Worm (Caenorhabditis elegans): ENCODE data around the gene C38H2.3.

Gene C38H2.3

ce11 chrIII:10379632-10380031, 6.7 kb downstream of the C38H2.3 start:
- TF ChIP-seq nhr-2 (tag; optimal IDR thresholded peaks at IDR 0.05) (no peak), pha-4 (tag; optimal IDR thresholded peaks at IDR 0.05) (no peak), flh-1 (GFP tag; optimal IDR thresholded peaks at IDR 0.05) (no peak), drap-1 (GFP tag; optimal IDR thresholded peaks at IDR 0.05) (no peak), bed-3 (GFP tag; optimal IDR thresholded peaks at IDR 0.05) (no peak), ceh-43 (GFP tag; optimal IDR thresholded peaks at IDR 0.05) (no peak), zip-8 (tag; optimal IDR thresholded peaks at IDR 0.05) (no peak), lsy-2 (tag; optimal IDR thresholded peaks at IDR 0.05) (no peak), ceh-39 (tag; optimal IDR thresholded peaks at IDR 0.05) (no peak), mep-1 (tag; optimal IDR thresholded peaks at IDR 0.05) (no peak), sem-2 (GFP tag; optimal IDR thresholded peaks at IDR 0.05) (no peak), sptf-1 (tag; optimal IDR thresholded peaks at IDR 0.05) (no peak), snpc-4 (tag; optimal IDR thresholded peaks at IDR 0.05) (no peak)

- TF ChIP-seq M03D4.4 (tag; optimal IDR thresholded peaks at IDR 0.05) (no peak), cnd-1 (tag; optimal IDR thresholded peaks at IDR 0.05) (no peak), ces-1 (GFP tag; optimal IDR thresholded peaks at IDR 0.05) (no peak), lsy-2 (tag; optimal IDR thresholded peaks at IDR 0.05) (no peak), tbx-8 (GFP tag; optimal IDR thresholded peaks at IDR 0.05) (no peak), lin-32 (GFP tag; optimal IDR thresholded peaks at IDR 0.05) (no peak), sem-2 (GFP tag; optimal IDR thresholded peaks at IDR 0.05) (no peak), snpc-4 (tag; optimal IDR thresholded peaks at IDR 0.05) (no peak), ham-2 (GFP tag; optimal IDR thresholded peaks at IDR 0.05) (no peak), blmp-1 (tag; optimal IDR thresholded peaks at IDR 0.05) (no peak), mep-1 (tag; optimal IDR thresholded peaks at IDR 0.05) (no peak), unc-39 (tag; optimal IDR thresholded peaks at IDR 0.05) (no peak)
Measured at ce11 chrIII:10378899-10379298, 7.5 kb downstream of the C38H2.3 start.

ce11 chrIII:10376041-10376440, 10.3 kb downstream of the C38H2.3 start:
- no peak for TF ChIP-seq M03D4.4 (tag; optimal IDR thresholded peaks at IDR 0.05)
- no peak for TF ChIP-seq nhr-76 (tag; optimal IDR thresholded peaks at IDR 0.05)
- TF ChIP-seq ham-2 (GFP tag; optimal IDR thresholded peaks at IDR 0.05): no peak
- TF ChIP-seq ceh-43 (GFP tag; optimal IDR thresholded peaks at IDR 0.05): no peak
- TF ChIP-seq unc-120 (tag; optimal IDR thresholded peaks at IDR 0.05; ENCODE audit: poor library complexity, severe bottlenecking): no peak
- no peak for TF ChIP-seq lin-32 (GFP tag; optimal IDR thresholded peaks at IDR 0.05)
- TF ChIP-seq nhr-12 (tag; optimal IDR thresholded peaks at IDR 0.05): no peak
- no peak for TF ChIP-seq lin-13 (tag; optimal IDR thresholded peaks at IDR 0.05)
- TF ChIP-seq lsy-2 (tag; optimal IDR thresholded peaks at IDR 0.05): no peak
- no peak for TF ChIP-seq zip-8 (tag; optimal IDR thresholded peaks at IDR 0.05)
- no peak for TF ChIP-seq unc-39 (tag; optimal IDR thresholded peaks at IDR 0.05)
- no peak for TF ChIP-seq blmp-1 (tag; optimal IDR thresholded peaks at IDR 0.05)
- no peak for TF ChIP-seq ceh-83 (GFP tag; optimal IDR thresholded peaks at IDR 0.05)
- TF ChIP-seq snpc-4 (tag; optimal IDR thresholded peaks at IDR 0.05): no peak

- TF ChIP-seq sptf-1 (tag; optimal IDR thresholded peaks at IDR 0.05) (no peak), zip-8 (tag; optimal IDR thresholded peaks at IDR 0.05) (no peak), hlh-1 (tag; optimal IDR thresholded peaks at IDR 0.05) (no peak), nhr-28 (tag; optimal IDR thresholded peaks at IDR 0.05) (no peak), ces-1 (GFP tag; optimal IDR thresholded peaks at IDR 0.05) (no peak), ceh-83 (GFP tag; optimal IDR thresholded peaks at IDR 0.05) (no peak), cnd-1 (tag; optimal IDR thresholded peaks at IDR 0.05) (no peak), lin-32 (GFP tag; optimal IDR thresholded peaks at IDR 0.05) (no peak), nhr-12 (tag; optimal IDR thresholded peaks at IDR 0.05) (no peak), unc-62 (GFP tag; optimal IDR thresholded peaks at IDR 0.05) (no peak), lin-13 (tag; optimal IDR thresholded peaks at IDR 0.05) (no peak), M03D4.4 (tag; optimal IDR thresholded peaks at IDR 0.05) (no peak), blmp-1 (tag; optimal IDR thresholded peaks at IDR 0.05) (no peak), elt-3 (tag; optimal IDR thresholded peaks at IDR 0.05) (no peak), mab-5 (tag; optimal IDR thresholded peaks at IDR 0.05) (no peak), mls-2 (tag; optimal IDR thresholded peaks at IDR 0.05) (no peak), flh-1 (GFP tag; optimal IDR thresholded peaks at IDR 0.05) (no peak), unc-39 (tag; optimal IDR thresholded peaks at IDR 0.05) (no peak), elt-1 (tag; optimal IDR thresholded peaks at IDR 0.05; ENCODE audit: borderline replicate concordance, insufficient read depth) (no peak)
Measured at ce11 chrIII:10373845-10374244, 12.5 kb downstream of the C38H2.3 start.
